Fruit fly (Drosophila melanogaster) whole organism, embryonic: ENCODE data around the gene CG8372.

ENCODE experiments used
- Awh ChIP-seq: fragments of 200-800 bp; sonication (Bioruptor generic); IDR thresholded peaks from 2 replicates; pipeline ENCODE4, ENCODE4 v1.3.6; 2022; ENCODE audit warnings: missing biosample characterization, missing genetic modification characterization
- Bgb ChIP-seq: fragments of 200-800 bp; sonication (Bioruptor generic); IDR thresholded peaks from 2 replicates; pipeline ENCODE4 v1.3.6; 2022; ENCODE audit warnings: missing biosample characterization, missing genetic modification characterization; ENCODE audit not compliant: partially characterized antibody
- Blimp-1 ChIP-seq: fragments of 200-800 bp; sonication (Bioruptor generic); optimal IDR thresholded peaks from 3 replicates; lab custom pipeline; 2018; ENCODE audit warnings: missing biosample characterization, missing genetic modification characterization, mild to moderate bottlenecking, moderate library complexity, missing genetic modification reagents
- CG11695 ChIP-seq: fragments of 200-800 bp; sonication (Bioruptor generic); IDR thresholded peaks from 3 replicates; pipeline ENCODE4 v1.3.6; 2022; ENCODE audit warnings: missing biosample characterization, missing genetic modification characterization
- CG11696 ChIP-seq: fragments of 200-800 bp; sonication (Bioruptor generic); IDR thresholded peaks from 2 replicates; pipeline ENCODE4 v1.3.6; 2022; ENCODE audit warnings: missing biosample characterization, missing genetic modification characterization
- CG12391 ChIP-seq: fragments of 200-800 bp; sonication (Bioruptor generic); optimal IDR thresholded peaks from 3 replicates; lab custom pipeline; 2018; ENCODE audit warnings: missing biosample characterization, mild to moderate bottlenecking, missing genetic modification characterization, moderate library complexity
- CG12659 ChIP-seq: fragments of 200-800 bp; sonication (Bioruptor generic); optimal IDR thresholded peaks from 3 replicates; lab custom pipeline; 2017; ENCODE audit warnings: mild to moderate bottlenecking, missing biosample characterization, missing genetic modification reagents, missing genetic modification characterization
- CG12769 ChIP-seq: fragments of 200-800 bp; sonication (Bioruptor generic); optimal IDR thresholded peaks from 2 replicates; lab custom pipeline; 2019; ENCODE audit warnings: missing biosample characterization, mild to moderate bottlenecking, missing genetic modification characterization, moderate library complexity
- CG14014 ChIP-seq: fragments of 200-800 bp; sonication (Bioruptor generic); IDR thresholded peaks from 2 replicates; pipeline ENCODE4 v1.3.6; 2022; ENCODE audit warnings: missing biosample characterization, missing genetic modification characterization
- CG14441 ChIP-seq: fragments of 200-800 bp; sonication (Bioruptor generic); IDR thresholded peaks from 2 replicates; pipeline ENCODE4 v1.3.6; 2022; ENCODE audit warnings: missing biosample characterization, missing genetic modification characterization
- CG17328 ChIP-seq: fragments of 200-800 bp; sonication (Bioruptor generic); IDR thresholded peaks from 2 replicates; pipeline ENCODE4 v1.3.6; 2022; ENCODE audit warnings: missing biosample characterization, missing genetic modification characterization
- CG18011 ChIP-seq: fragments of 200-800 bp; sonication (Bioruptor generic); optimal IDR thresholded peaks from 2 replicates; lab custom pipeline; 2017; ENCODE audit warnings: missing biosample characterization, missing genetic modification characterization, mild to moderate bottlenecking, moderate library complexity, missing genotype
- CG18599 ChIP-seq: fragments of 200-800 bp; sonication (Bioruptor generic); optimal IDR thresholded peaks from 3 replicates; lab custom pipeline; 2017; ENCODE audit warnings: missing biosample characterization, missing genetic modification characterization, mild to moderate bottlenecking, moderate library complexity, missing genetic modification reagents
- CG2889 ChIP-seq: fragments of 200-800 bp; sonication (Bioruptor generic); IDR thresholded peaks from 3 replicates; pipeline ENCODE4 v1.3.6; 2022; ENCODE audit warnings: missing biosample characterization, missing genetic modification characterization
- CG32532 ChIP-seq: fragments of 200-800 bp; sonication (Bioruptor generic); IDR thresholded peaks from 2 replicates; pipeline ENCODE4 v1.3.6; 2022; ENCODE audit warnings: missing biosample characterization, missing genetic modification characterization
- CG32772 ChIP-seq: fragments of 200-800 bp; sonication (Bioruptor generic); IDR thresholded peaks from 2 replicates; pipeline ENCODE4 v1.3.6; 2022; ENCODE audit warnings: missing biosample characterization, missing genetic modification characterization
- CG6175 ChIP-seq: fragments of 200-800 bp; sonication (Bioruptor generic); IDR thresholded peaks from 3 replicates; pipeline ENCODE4 v1.3.6; 2022; ENCODE audit warnings: missing biosample characterization, missing genetic modification characterization
- CG8944 ChIP-seq: fragments of 200-800 bp; sonication (Bioruptor generic); optimal IDR thresholded peaks from 3 replicates; lab custom pipeline; 2016; ENCODE audit warnings: missing biosample characterization, missing genetic modification characterization
- CG9932 ChIP-seq: fragments of 200-800 bp; sonication (Bioruptor generic); IDR thresholded peaks from 2 replicates; pipeline ENCODE4 v1.3.6; 2022; ENCODE audit warnings: missing biosample characterization, missing genetic modification characterization
- CoRest ChIP-seq: fragments of 200-800 bp; sonication (Bioruptor generic); optimal IDR thresholded peaks from 3 replicates; lab custom pipeline; 2018; ENCODE audit warnings: missing biosample characterization, mild to moderate bottlenecking, missing genetic modification characterization, moderate library complexity
- D19B ChIP-seq: fragments of 200-800 bp; sonication (Bioruptor generic); optimal IDR thresholded peaks from 2 replicates; lab custom pipeline; 2017; ENCODE audit warnings: missing biosample characterization, mild to moderate bottlenecking, missing genetic modification characterization
- Doc3 ChIP-seq: fragments of 200-800 bp; sonication (Bioruptor generic); IDR thresholded peaks from 3 replicates; pipeline ENCODE4 v1.3.6; 2022; ENCODE audit warnings: missing biosample characterization, missing genetic modification characterization; ENCODE audit not compliant: partially characterized antibody
- Fer3 ChIP-seq: fragments of 200-800 bp; sonication (Bioruptor generic); optimal IDR thresholded peaks from 2 replicates; lab custom pipeline; 2018; ENCODE audit warnings: missing biosample characterization, mild to moderate bottlenecking, missing genetic modification characterization, moderate library complexity
- H2.0 ChIP-seq: fragments of 200-800 bp; sonication (Bioruptor generic); IDR thresholded peaks from 2 replicates; pipeline ENCODE4 v1.3.6; 2022; ENCODE audit warnings: missing biosample characterization, missing genetic modification characterization
- Hmr ChIP-seq: fragments of 200-800 bp; sonication (Bioruptor generic); optimal IDR thresholded peaks from 3 replicates; lab custom pipeline; 2017; ENCODE audit warnings: mild to moderate bottlenecking, missing biosample characterization, missing genetic modification reagents, missing genetic modification characterization
- Med ChIP-seq: fragments of 200-800 bp; sonication (Bioruptor generic); peaks from one replicate; lab custom pipeline; 2016; ENCODE audit warnings: missing biosample characterization, missing genetic modification characterization, mild to moderate bottlenecking, inconsistent platforms, moderate library complexity
- Oli ChIP-seq: fragments of 200-800 bp; sonication (Bioruptor generic); optimal IDR thresholded peaks from 2 replicates; lab custom pipeline; 2018; ENCODE audit warnings: missing biosample characterization, mild to moderate bottlenecking, missing genetic modification characterization, moderate library complexity
- Pdp1 ChIP-seq, 2 experiments: fragments of 200-800 bp; sonication (Bioruptor generic); optimal IDR thresholded peaks; 3 replicates each; lab custom pipeline; 2016; ENCODE audit warnings: missing biosample characterization in 2 of 2, missing genetic modification characterization in 2 of 2, mild to moderate bottlenecking in 1 of 2, moderate library complexity in 1 of 2
- Rfx ChIP-seq: fragments of 200-800 bp; sonication (Bioruptor generic); IDR thresholded peaks from 2 replicates; pipeline ENCODE4 v1.3.6; 2022; ENCODE audit warnings: missing biosample characterization, missing genetic modification characterization
- Rx ChIP-seq: fragments of 200-800 bp; sonication (Bioruptor generic); IDR thresholded peaks from 2 replicates; pipeline ENCODE4 v1.3.6; 2022; ENCODE audit warnings: missing biosample characterization, missing genetic modification characterization
- chif ChIP-seq, 2 experiments: fragments of 200-800 bp; sonication (Bioruptor generic); optimal IDR thresholded peaks; 3 replicates each; lab custom pipeline; 2016; ENCODE audit warnings: missing biosample characterization in 2 of 2, missing genetic modification characterization in 2 of 2
- corto ChIP-seq: fragments of 200-800 bp; sonication (Bioruptor generic); optimal IDR thresholded peaks from 2 replicates; lab custom pipeline; 2016; ENCODE audit warnings: missing biosample characterization, mild to moderate bottlenecking, missing genetic modification characterization, moderate library complexity
- cwo ChIP-seq: fragments of 200-800 bp; sonication (Bioruptor generic); optimal IDR thresholded peaks from 3 replicates; lab custom pipeline; 2017; ENCODE audit warnings: missing biosample characterization, missing genetic modification characterization, mild to moderate bottlenecking, moderate library complexity, missing genetic modification reagents
- dmrt99B ChIP-seq: fragments of 200-800 bp; sonication (Bioruptor generic); optimal IDR thresholded peaks from 2 replicates; lab custom pipeline; 2018; ENCODE audit warnings: missing biosample characterization, mild to moderate bottlenecking, missing genetic modification characterization, moderate library complexity
- fru ChIP-seq: fragments of >200 bp; optimal IDR thresholded peaks from 2 replicates; lab custom pipeline; 2017
- lab ChIP-seq: fragments of 200-800 bp; sonication (Bioruptor generic); optimal IDR thresholded peaks from 3 replicates; lab custom pipeline; 2017; ENCODE audit warnings: missing biosample characterization, missing genetic modification characterization, mild to moderate bottlenecking, moderate library complexity, missing genetic modification reagents
- mam ChIP-seq: fragments of 200-800 bp; sonication (Bioruptor generic); optimal IDR thresholded peaks from 3 replicates; lab custom pipeline; 2016; ENCODE audit warnings: missing biosample characterization, missing genetic modification characterization
- row ChIP-seq: fragments of 200-800 bp; sonication (Bioruptor generic); IDR thresholded peaks from 3 replicates; pipeline ENCODE4 v1.3.6; 2022; ENCODE audit warnings: missing biosample characterization, missing genetic modification characterization
- sens ChIP-seq: fragments of 200-800 bp; sonication (Bioruptor generic); peaks from one replicate; lab custom pipeline; 2016; ENCODE audit warnings: missing biosample characterization, missing genetic modification characterization
- sisA ChIP-seq: fragments of 200-800 bp; sonication (Bioruptor generic); IDR thresholded peaks from 2 replicates; pipeline ENCODE4 v1.3.6; 2022; ENCODE audit warnings: missing biosample characterization, missing genetic modification characterization
- slbo ChIP-seq: fragments of 200-800 bp; sonication (Bioruptor generic); IDR thresholded peaks from 2 replicates; pipeline ENCODE4 v1.3.6; 2022; ENCODE audit warnings: missing biosample characterization, missing genetic modification characterization
- stc ChIP-seq: fragments of 200-800 bp; sonication (Bioruptor generic); IDR thresholded peaks from 2 replicates; pipeline ENCODE4 v1.3.6; 2022; ENCODE audit warnings: missing biosample characterization, missing genetic modification characterization
- ttk ChIP-seq: fragments of 200-800 bp; sonication (Bioruptor generic); IDR thresholded peaks from 2 replicates; pipeline ENCODE4 v2.1.2; 2022; ENCODE audit warnings: missing biosample characterization, missing genetic modification characterization
- vvl ChIP-seq: fragments of 200-800 bp; sonication (Bioruptor generic); IDR thresholded peaks from 2 replicates; pipeline ENCODE4 v1.3.6; 2022; ENCODE audit warnings: missing biosample characterization, missing genetic modification characterization
- zfh1 ChIP-seq: fragments of 200-800 bp; sonication (Bioruptor generic); IDR thresholded peaks from 3 replicates; pipeline ENCODE4 v1.3.6; 2022; ENCODE audit warnings: missing biosample characterization, missing genetic modification characterization

The CG8372 gene

DNA sequence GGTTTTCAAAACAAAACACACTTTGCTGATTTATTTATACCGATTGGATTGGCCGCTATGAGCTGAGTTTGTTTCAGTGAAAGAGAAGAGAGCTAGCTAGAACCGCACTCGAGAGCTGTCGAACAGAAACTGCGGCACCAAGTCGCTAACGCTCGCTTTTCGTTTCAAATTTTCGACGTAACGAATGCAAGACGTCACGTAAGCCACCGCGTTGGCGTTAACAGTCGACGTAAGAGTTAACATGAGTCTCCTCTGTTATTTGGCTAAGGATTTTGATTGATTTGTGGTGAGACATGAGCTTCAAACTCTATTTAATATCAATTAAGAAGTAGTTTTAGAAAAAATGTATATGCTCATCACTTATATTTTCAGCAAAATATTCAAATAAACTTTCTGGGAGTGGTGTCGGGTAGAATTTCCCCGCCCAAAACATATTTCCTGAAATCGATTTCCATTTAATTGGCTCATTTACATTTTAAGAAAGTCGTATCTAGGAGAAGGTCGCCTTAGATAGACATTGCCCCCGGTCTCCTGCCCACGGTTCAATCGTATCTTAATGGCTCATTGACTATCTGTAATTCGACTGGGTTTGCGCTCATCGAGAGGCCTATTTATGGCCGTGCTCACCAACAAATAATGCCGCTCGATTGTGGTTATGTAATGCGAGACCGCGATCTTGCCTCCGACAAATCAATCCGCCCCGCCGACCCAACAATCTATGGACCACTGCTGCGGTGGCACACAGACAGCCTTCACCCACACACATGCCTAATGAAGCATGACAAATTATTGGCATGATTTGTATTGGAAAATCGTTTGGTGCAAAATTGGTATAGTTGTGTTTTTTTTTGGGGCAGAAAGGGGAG lies 44.9 kb upstream of the CG8372 start, which contains the start of gene CG8086 (continued):
- TF ChIP-seq Bgb (GFP tag; lab: Robert Waterston, UW): peak; percentile 9; the same call in 1 of the 2 replicates
- TF ChIP-seq CG32532: 0 out of 2 replicates have a peak, but pooled peaks have one; percentile 11
- TF ChIP-seq CG12769: peak; percentile 15
- peak in 1 of 2 experiments; percentile 92 for TF ChIP-seq Pdp1 (GFP tag; optimal IDR thresholded peaks at IDR 0.05; lab: Kevin White, UChicago)
- peak; percentile 11; the same call in 1 of the 2 replicates for TF ChIP-seq Rfx (GFP tag; lab: Robert Waterston, UW)
- TF ChIP-seq sens: peak; percentile 43
- TF ChIP-seq CG18599: no peak

DNA sequence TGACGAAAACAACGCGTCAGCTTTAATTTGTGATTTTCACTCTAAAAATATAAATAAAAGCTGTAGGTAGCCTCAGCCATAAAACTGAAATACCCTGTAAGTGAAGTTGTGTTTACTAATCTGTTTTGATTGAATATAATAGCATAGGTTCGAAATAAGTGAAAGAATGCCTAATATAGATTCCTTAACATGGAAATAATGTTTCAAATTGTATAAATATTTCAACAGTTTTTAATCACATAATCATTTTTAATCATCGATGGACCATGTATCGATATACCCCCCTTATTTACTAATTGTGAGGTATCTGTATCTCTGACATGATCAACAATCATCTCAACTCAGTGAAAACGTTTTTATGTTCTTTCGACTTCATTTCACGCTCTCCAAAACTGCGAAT lies 42.7 kb upstream of the CG8372 start:
- TF ChIP-seq CG11696: peak; percentile 32; the same call in 1 of the 2 replicates
- no peak for TF ChIP-seq CG8944
- peak; percentile 3 for TF ChIP-seq mam (GFP tag; lab: Kevin White, UChicago)
- TF ChIP-seq dmrt99B: no peak
- TF ChIP-seq CG32772 (GFP tag; lab: Robert Waterston, UW): 0 out of 2 replicates have a peak, but pooled peaks have one; percentile 43
- peak; percentile 57; the same call in 1 of the 2 replicates for TF ChIP-seq Awh
- TF ChIP-seq CG32532: peak; percentile 72
- TF ChIP-seq Oli: peak; percentile 18
- TF ChIP-seq lab: peak; percentile 48
- no peak for TF ChIP-seq CG18011 (GFP tag; lab: Kevin White, UChicago)
- no peak for TF ChIP-seq Doc3
- peak; percentile 51 for TF ChIP-seq sens
- peak; percentile 21; the same call in 1 of the 2 replicates for TF ChIP-seq Rx
- peak; percentile 33 for TF ChIP-seq CG12391 (tag; lab: Kevin White, UChicago)
- peak in 1 of 2 experiments; percentile 4 for TF ChIP-seq chif (GFP tag; optimal IDR thresholded peaks at IDR 0.05; lab: Kevin White, UChicago)
- peak; percentile 59; the same call in 1 of the 3 replicates for TF ChIP-seq CG11695
- peak; percentile 53 for TF ChIP-seq Blimp-1 (GFP tag; lab: Kevin White, UChicago)
- TF ChIP-seq CG9932 (GFP tag; lab: Robert Waterston, UW): peak; percentile 54
- 0 out of 2 replicates have a peak, but pooled peaks have one; percentile 5 for TF ChIP-seq CG14014 (GFP tag; lab: Robert Waterston, UW)
- peak; percentile 36; the same call in 1 of the 2 replicates for TF ChIP-seq CG14441
- peak; percentile 33; the same call in 1 of the 3 replicates for TF ChIP-seq zfh1 (GFP tag; lab: Robert Waterston, UW)
- TF ChIP-seq sisA (GFP tag; lab: Robert Waterston, UW): peak; percentile 20; the same call in 1 of the 2 replicates
- TF ChIP-seq row: peak; percentile 63; the same call in 2 of the 3 replicates
- TF ChIP-seq D19B (GFP tag; lab: Kevin White, UChicago): peak; percentile 85
- TF ChIP-seq Fer3 (tag; lab: Kevin White, UChicago): peak; percentile 48
- TF ChIP-seq CG2889: 0 out of 3 replicates have a peak, but pooled peaks have one; percentile 22
- TF ChIP-seq CG17328 (GFP tag; lab: Robert Waterston, UW): 0 out of 2 replicates have a peak, but pooled peaks have one; percentile 8
- 0 out of 2 replicates have a peak, but pooled peaks have one; percentile 12 for TF ChIP-seq stc
- TF ChIP-seq Hmr (GFP tag; lab: Kevin White, UChicago): peak; percentile 18
- no peak for TF ChIP-seq corto (GFP tag; lab: Kevin White, UChicago)
- TF ChIP-seq H2.0 (GFP tag; lab: Robert Waterston, UW): no peak
- no peak for TF ChIP-seq fru
- peak; percentile 44 for TF ChIP-seq Med (GFP tag; lab: Kevin White, UChicago)
- no peak for TF ChIP-seq CoRest (tag; lab: Kevin White, UChicago)
- TF ChIP-seq cwo: peak; percentile 18
- TF ChIP-seq vvl (GFP tag; lab: Robert Waterston, UW): peak; percentile 23
- no peak for TF ChIP-seq CG6175
- TF ChIP-seq ttk (GFP tag; lab: Robert Waterston, UW): peak; percentile 19; the same call in 1 of the 2 replicates
- TF ChIP-seq Rfx (GFP tag; lab: Robert Waterston, UW): peak; percentile 41; the same call in 1 of the 2 replicates
- TF ChIP-seq slbo (GFP tag; lab: Robert Waterston, UW): peak; percentile 63
- peak; percentile 14 for TF ChIP-seq CG12659
